Fruit fly (Drosophila melanogaster): Measurements from ENCODE around the gene Pus1.

DNA sequence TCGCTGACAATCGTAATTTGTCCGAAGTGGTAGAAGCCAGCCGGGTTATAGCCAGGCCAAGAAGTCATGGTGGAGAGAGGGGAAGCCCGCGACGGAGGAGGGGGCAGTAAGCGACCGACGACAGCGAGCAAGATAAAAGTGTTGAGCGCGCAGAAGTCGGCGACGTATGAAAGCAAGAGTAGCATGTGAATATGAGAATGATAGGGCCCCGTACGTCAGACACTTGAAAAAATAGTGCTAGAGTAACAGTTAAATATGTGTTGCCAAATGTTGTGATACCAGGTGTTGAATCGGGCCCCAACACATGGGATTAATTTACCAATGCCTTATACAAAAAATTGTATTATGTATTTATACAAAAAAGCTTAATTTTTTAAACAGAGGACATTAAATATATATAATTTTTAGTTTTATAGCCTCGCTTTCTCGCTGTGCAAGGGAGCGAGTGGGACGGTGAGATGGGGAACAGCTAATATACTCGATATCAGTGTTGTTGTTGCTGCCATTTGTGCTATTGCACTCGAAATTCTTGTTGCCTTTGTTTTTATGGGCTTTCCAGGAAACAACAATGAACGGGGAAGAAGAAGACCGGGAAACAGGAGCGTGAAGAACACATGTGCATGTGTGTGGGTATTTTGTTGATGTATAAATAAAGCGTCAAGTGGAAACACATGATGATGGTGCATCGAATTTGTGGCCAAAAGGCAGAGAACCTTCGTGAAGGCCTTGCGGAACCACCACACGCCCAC lies 42.4 kb downstream of the Pus1 start:
- TF ChIP-seq HmgZ (tag; optimal IDR thresholded peaks at IDR 0.05), result peak; percentile 91
- no peak for TF ChIP-seq sna (GFP tag; IDR thresholded peaks at IDR 0.05; ENCODE audit: partially characterized antibody)
- no peak for TF ChIP-seq prd (optimal IDR thresholded peaks at IDR 0.05)
- peak; percentile 87 for TF ChIP-seq prd (GFP tag; IDR thresholded peaks at IDR 0.05)
- TF ChIP-seq psq (GFP tag; optimal IDR thresholded peaks at IDR 0.05), result peak; percentile 69
- no peak for TF ChIP-seq emc (GFP tag; optimal IDR thresholded peaks at IDR 0.05)
- no peak for TF ChIP-seq hb (GFP tag; IDR thresholded peaks at IDR 0.05; ENCODE audit: partially characterized antibody)
- TF ChIP-seq CG17328 (GFP tag; IDR thresholded peaks at IDR 0.05), result peak; percentile 87
- peak; percentile 54 for TF ChIP-seq CG10321 (GFP tag; IDR thresholded peaks at IDR 0.05)
- TF ChIP-seq CG2120 (GFP tag; optimal IDR thresholded peaks at IDR 0.05), result peak; percentile 83
- TF ChIP-seq Hsf (GFP tag; optimal IDR thresholded peaks at IDR 0.05), result peak; percentile 67
- TF ChIP-seq Gsc (GFP tag; IDR thresholded peaks at IDR 0.05), result no peak
- 0 out of 2 replicates have a peak, but pooled peaks have one; percentile 18 for TF ChIP-seq Dref (GFP tag; IDR thresholded peaks at IDR 0.05)

All from whole organism, embryonic.